Worm (Caenorhabditis elegans) whole organism, L2 larva: Measurements from ENCODE around the gene parn-2.

ENCODE experiments used
- R02D3.7 ChIP-seq: fragments of 150-350 bp; optimal IDR thresholded peaks from 2 replicates; lab custom pipeline; 2014; ENCODE audit warnings: missing biosample characterization, missing genetic modification characterization
- ZK546.5 ChIP-seq: sonication (generic microtip); optimal IDR thresholded peaks from 2 replicates; lab custom pipeline; 2017; ENCODE audit warnings: missing biosample characterization, missing genetic modification characterization
- ama-1 ChIP-seq: fragments of 150-350 bp; optimal IDR thresholded peaks from 2 replicates; lab custom pipeline; 2018; ENCODE audit warnings: inconsistent platforms
- egl-27 ChIP-seq: sonication (generic microtip); optimal IDR thresholded peaks from 3 replicates; lab custom pipeline; 2017; ENCODE audit warnings: missing biosample characterization, missing genetic modification reagents, missing genetic modification characterization
- elt-3 ChIP-seq: sonication (generic microtip); optimal IDR thresholded peaks from 2 replicates; lab custom pipeline; 2017; ENCODE audit warnings: missing biosample characterization, missing genetic modification characterization
- lsy-2 ChIP-seq, 2 experiments: fragments of 150-350 bp in 1 of 2; sonication (generic microtip) in 1 of 2; optimal IDR thresholded peaks; 2 replicates each; lab custom pipeline; 2014 to 2017; ENCODE audit warnings: missing biosample characterization in 2 of 2, missing genetic modification characterization in 2 of 2
- mab-5 ChIP-seq: fragments of 150-350 bp; optimal IDR thresholded peaks from 2 replicates; lab custom pipeline; 2014; ENCODE audit warnings: missing biosample characterization, missing genetic modification characterization
- mdl-1 ChIP-seq, 2 experiments: fragments of 150-350 bp in 1 of 2; sonication (generic microtip) in 1 of 2; optimal IDR thresholded peaks; 2 replicates each; lab custom pipeline; 2017; ENCODE audit warnings: missing biosample characterization in 2 of 2, missing genetic modification characterization in 2 of 2
- nhr-12 ChIP-seq: fragments of 150-350 bp; optimal IDR thresholded peaks from 2 replicates; lab custom pipeline; 2014; ENCODE audit warnings: missing biosample characterization, missing genetic modification characterization
- nhr-23 ChIP-seq: fragments of 150-350 bp; optimal IDR thresholded peaks from 2 replicates; lab custom pipeline; 2014; ENCODE audit warnings: missing biosample characterization, missing genetic modification reagents, missing genetic modification characterization
- nhr-6 ChIP-seq: fragments of 150-350 bp; optimal IDR thresholded peaks from 2 replicates; lab custom pipeline; 2014; ENCODE audit warnings: missing biosample characterization, missing genetic modification characterization
- sma-3 ChIP-seq: sonication (generic microtip); optimal IDR thresholded peaks from 2 replicates; lab custom pipeline; 2016; ENCODE audit warnings: missing genetic modification reagents, missing genetic modification characterization, missing compliant biosample characterization
- snpc-4 ChIP-seq: fragments of 150-350 bp; optimal IDR thresholded peaks from 2 replicates; lab custom pipeline; 2014; ENCODE audit warnings: missing biosample characterization, missing genetic modification characterization
- ztf-11 ChIP-seq: sonication (generic microtip); optimal IDR thresholded peaks from 2 replicates; lab custom pipeline; 2017; ENCODE audit warnings: missing biosample characterization, missing genetic modification characterization

DNA sequence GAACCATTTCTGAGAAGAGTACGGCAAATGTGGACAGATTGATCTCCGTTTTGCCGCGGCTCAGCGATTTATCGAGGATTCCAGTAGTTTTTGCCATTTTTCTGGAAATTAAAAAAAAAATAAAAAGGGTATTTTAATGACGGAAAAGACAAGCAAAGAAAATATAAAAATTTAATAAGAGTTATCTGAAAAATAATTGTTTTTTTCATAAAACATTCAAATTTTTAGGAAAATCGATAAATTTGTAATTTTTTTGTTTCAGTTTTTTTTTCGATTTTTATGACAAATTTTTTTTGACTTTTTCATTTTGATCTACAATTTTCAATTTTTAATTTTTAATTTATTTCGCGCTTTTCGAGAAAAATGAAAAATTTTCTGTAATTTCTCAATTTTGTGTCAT is 54.1 kb downstream of the parn-2 start, which contains the start of gene trpp-5:
- TF ChIP-seq egl-27 (no peak), ZK546.5 (no peak), nhr-6 (no peak), nhr-12 (tag; lab: Kevin White, UChicago) (no peak), nhr-23 (tag; lab: Kevin White, UChicago) (no peak), elt-3 (tag; lab: Kevin White, UChicago) (no peak), R02D3.7 (no peak), ztf-11 (tag; lab: Kevin White, UChicago) (no peak), mdl-1 (tag; optimal IDR thresholded peaks at IDR 0.05; lab: Kevin White, UChicago) (no peak), snpc-4 (tag; lab: Kevin White, UChicago) (no peak), ama-1 (lab: Kevin White, UChicago) (no peak), sma-3 (GFP tag; lab: Kevin White, UChicago) (no peak), lsy-2 (tag; optimal IDR thresholded peaks at IDR 0.05; lab: Kevin White, UChicago) (no peak), mab-5 (tag; lab: Kevin White, UChicago) (no peak)
